Worm (Caenorhabditis elegans) whole organism, L3 larva: ENCODE data around the gene Y38H6C.13.

Source experiments
- aly-2 ChIP-seq: fragments of 150-350 bp; optimal IDR thresholded peaks from 2 replicates; lab custom pipeline; 2014; ENCODE audit warnings: missing biosample characterization, missing genetic modification characterization
- fos-1 ChIP-seq: fragments of 150-350 bp; optimal IDR thresholded peaks from 2 replicates; lab custom pipeline; 2014; ENCODE audit warnings: missing biosample characterization, missing genetic modification characterization
- nhr-76 ChIP-seq: fragments of 150-350 bp; sonication (generic microtip); optimal IDR thresholded peaks from 5 replicates; lab custom pipeline; 2014; ENCODE audit warnings: missing biosample characterization, missing genetic modification characterization
- pha-4 ChIP-seq: fragments of 150-350 bp; optimal IDR thresholded peaks from 2 replicates; lab custom pipeline; 2014; ENCODE audit warnings: missing biosample characterization, missing genetic modification reagents, missing genetic modification characterization
- snpc-4 ChIP-seq: fragments of 150-350 bp; optimal IDR thresholded peaks from 2 replicates; lab custom pipeline; 2014; ENCODE audit warnings: missing biosample characterization, missing genetic modification characterization
- unc-62 ChIP-seq: fragments of 150-350 bp; sonication (generic microtip); optimal IDR thresholded peaks from 4 replicates; lab custom pipeline; 2014; ENCODE audit warnings: missing biosample characterization, missing genetic modification reagents, missing genetic modification characterization
- ztf-11 ChIP-seq: fragments of 150-350 bp; optimal IDR thresholded peaks from 2 replicates; lab custom pipeline; 2014; ENCODE audit warnings: missing biosample characterization, missing genetic modification characterization

ce11 chrV:20573392-20573791, 45.8 kb downstream of the Y38H6C.13 start, which contains the start of gene F26F2.5:
- TF ChIP-seq unc-62 (GFP tag; lab: Kevin White, UChicago), result no peak
- no peak for TF ChIP-seq fos-1 (tag; lab: Kevin White, UChicago)
- TF ChIP-seq aly-2 (tag; lab: Kevin White, UChicago), result no peak
- TF ChIP-seq nhr-76 (tag; lab: Kevin White, UChicago), result no peak
- no peak for TF ChIP-seq ztf-11 (tag; lab: Kevin White, UChicago)
- TF ChIP-seq pha-4 (tag; lab: Kevin White, UChicago), result no peak
- no peak for TF ChIP-seq snpc-4 (tag; lab: Kevin White, UChicago)
